In the genomic region with DNA sequence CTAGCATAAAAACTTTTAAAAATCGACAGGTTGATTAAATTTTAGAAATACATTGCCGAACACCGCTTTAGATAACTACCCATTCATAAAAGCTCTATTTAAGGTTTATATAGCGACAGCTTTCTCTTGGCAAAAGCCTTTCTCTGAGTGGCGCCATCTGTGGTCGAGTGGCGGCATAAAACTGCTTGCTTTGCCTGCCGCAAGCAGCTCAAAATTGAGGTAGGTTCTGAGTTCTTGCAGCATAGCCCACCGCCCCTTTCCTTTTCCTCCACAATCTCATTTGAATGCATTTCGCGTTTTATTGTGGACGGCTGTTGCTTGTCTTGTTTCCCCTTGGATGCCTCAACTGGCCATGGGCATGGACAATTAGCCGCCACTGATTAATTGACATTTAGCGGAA, we compare ENCODE assay signal across 1 fruit fly cellular context.
A peak's percentile ranks its signal among the peaks of the same experiment; 100 is the strongest.
TF ChIP-seq lines count a peak whose summit lies in the region.

No protein-coding gene starts in this region.

TF ChIP-seq in whole organism, embryonic, 481 proteins besides CTCF, POLR2A, EP300 and RAD21 (continued from another document and continues in another):
- TF ChIP-seq stc (GFP tag; IDR thresholded peaks at IDR 0.05; lab: Robert Waterston, UW) (peak; percentile 22; the same call in 1 of the 2 replicates), MTF-1 (GFP tag; optimal IDR thresholded peaks at IDR 0.05; lab: Kevin White, UChicago; ENCODE audit: borderline replicate concordance) (no peak), ken (GFP tag; IDR thresholded peaks at IDR 0.05; lab: Robert Waterston, UW) (peak; percentile 89), CG15073 (GFP tag; optimal IDR thresholded peaks at IDR 0.05; lab: Kevin White, UChicago) (no peak), CG18599 (GFP tag; optimal IDR thresholded peaks at IDR 0.05; lab: Kevin White, UChicago) (no peak), pum (GFP tag; optimal IDR thresholded peaks at IDR 0.05; lab: Kevin White, UChicago) (peak; percentile 65), CG16863 (GFP tag; optimal IDR thresholded peaks at IDR 0.05; lab: Kevin White, UChicago) (peak; percentile 71), CG9609 (GFP tag; optimal IDR thresholded peaks at IDR 0.05; lab: Kevin White, UChicago) (peak; percentile 59), CG13894 (tag; optimal IDR thresholded peaks at IDR 0.05; lab: Kevin White, UChicago) (no peak), Ptx1 (GFP tag; IDR thresholded peaks at IDR 0.05; lab: Robert Waterston, UW) (peak; percentile 46; the same call in 1 of the 2 replicates), CG9932 (GFP tag; IDR thresholded peaks at IDR 0.05; lab: Robert Waterston, UW) (peak; percentile 63), CG9817 (tag; optimal IDR thresholded peaks at IDR 0.05; lab: Kevin White, UChicago) (peak; percentile 32), CG4617 (GFP tag; optimal IDR thresholded peaks at IDR 0.05; lab: Kevin White, UChicago; ENCODE audit: borderline replicate concordance) (peak; percentile 20), Meics (GFP tag; optimal IDR thresholded peaks at IDR 0.05; lab: Kevin White, UChicago) (peak; percentile 30), mam (GFP tag; optimal IDR thresholded peaks at IDR 0.05; lab: Kevin White, UChicago) (peak; percentile 9), tgo (GFP tag; IDR thresholded peaks at IDR 0.05; lab: Robert Waterston, UW) (peak; percentile 26; the same call in 1 of the 3 replicates), CG14965 (GFP tag; optimal IDR thresholded peaks at IDR 0.05; lab: Kevin White, UChicago; ENCODE audit: borderline replicate concordance) (peak; percentile 98), tin (GFP tag; optimal IDR thresholded peaks at IDR 0.05; lab: Kevin White, UChicago) (peak; percentile 15), CG9215 (GFP tag; IDR thresholded peaks at IDR 0.05; lab: Robert Waterston, UW) (no peak), slbo (GFP tag; IDR thresholded peaks at IDR 0.05; lab: Robert Waterston, UW) (peak; percentile 62), grau (tag; optimal IDR thresholded peaks at IDR 0.05; lab: Kevin White, UChicago) (peak; percentile 55), CG6689 (GFP tag; IDR thresholded peaks at IDR 0.05; lab: Robert Waterston, UW) (peak; percentile 52), Elba2 (GFP tag; optimal IDR thresholded peaks at IDR 0.05; lab: Kevin White, UChicago) (no peak), CG3407 (GFP tag; optimal IDR thresholded peaks at IDR 0.05; lab: Kevin White, UChicago) (peak; percentile 59), Adf1 (GFP tag; IDR thresholded peaks at IDR 0.05; lab: Robert Waterston, UW) (no peak), gcm2 (GFP tag; optimal IDR thresholded peaks at IDR 0.05; lab: Kevin White, UChicago) (peak; percentile 4), Antp (GFP tag; optimal IDR thresholded peaks at IDR 0.05; lab: Kevin White, UChicago) (peak; percentile 64), schlank (tag; optimal IDR thresholded peaks at IDR 0.05; lab: Kevin White, UChicago) (no peak), CG11696 (GFP tag; IDR thresholded peaks at IDR 0.05; lab: Robert Waterston, UW) (no peak; the same call in 1 of the 2 replicates), zen2 (GFP tag; IDR thresholded peaks at IDR 0.05; lab: Robert Waterston, UW; ENCODE audit: partially characterized antibody) (no peak), CG18011 (GFP tag; optimal IDR thresholded peaks at IDR 0.05; lab: Kevin White, UChicago) (peak; percentile 18), CG17912 (GFP tag; optimal IDR thresholded peaks at IDR 0.05; lab: Kevin White, UChicago) (peak; percentile 74), Nf-YC (tag; optimal IDR thresholded peaks at IDR 0.05; lab: Kevin White, UChicago) (no peak), wor (GFP tag; IDR thresholded peaks at IDR 0.05; lab: Robert Waterston, UW) (no peak), stwl (tag; optimal IDR thresholded peaks at IDR 0.05; lab: Kevin White, UChicago) (peak; percentile 2), CG2199 (GFP tag; IDR thresholded peaks at IDR 0.05; lab: Robert Waterston, UW) (peak; percentile 91; the same call in 2 of the 3 replicates), ab (GFP tag; optimal IDR thresholded peaks at IDR 0.05; lab: Kevin White, UChicago) (no peak), CG2712 (tag; optimal IDR thresholded peaks at IDR 0.05; lab: Kevin White, UChicago) (no peak), CG9437 (GFP tag; optimal IDR thresholded peaks at IDR 0.05; lab: Kevin White, UChicago) (peak; percentile 32), CG10979 (tag; optimal IDR thresholded peaks at IDR 0.05; lab: Kevin White, UChicago) (peak; percentile 14), wek (GFP tag; optimal IDR thresholded peaks at IDR 0.05; lab: Kevin White, UChicago) (peak; percentile 53), CG31441 (GFP tag; IDR thresholded peaks at IDR 0.05; lab: Robert Waterston, UW) (no peak), sc (optimal IDR thresholded peaks at IDR 0.05; lab: Kevin White, UChicago) (no peak), sc (GFP tag; optimal IDR thresholded peaks at IDR 0.05; lab: Kevin White, UChicago) (peak; percentile 65), CG11560 (tag; IDR thresholded peaks at IDR 0.05; lab: Robert Waterston, UW) (no peak), CG6791 (GFP tag; IDR thresholded peaks at IDR 0.05; lab: Robert Waterston, UW; ENCODE audit: partially characterized antibody) (no peak), CG6175 (GFP tag; IDR thresholded peaks at IDR 0.05; lab: Robert Waterston, UW) (peak; percentile 74; the same call in 1 of the 3 replicates), trem (tag; optimal IDR thresholded peaks at IDR 0.05; lab: Kevin White, UChicago) (no peak), Mes4 (GFP tag; optimal IDR thresholded peaks at IDR 0.05; lab: Kevin White, UChicago) (peak; percentile 78), pfk (GFP tag; optimal IDR thresholded peaks at IDR 0.05; lab: Kevin White, UChicago) (no peak), Dip3 (GFP tag; optimal IDR thresholded peaks at IDR 0.05; lab: Kevin White, UChicago) (peak; percentile 47), Hr3 (GFP tag; optimal IDR thresholded peaks at IDR 0.05; lab: Kevin White, UChicago) (peak; percentile 54), peb (GFP tag; IDR thresholded peaks at IDR 0.05; lab: Robert Waterston, UW) (no peak), CG17385 (GFP tag; optimal IDR thresholded peaks at IDR 0.05; lab: Kevin White, UChicago) (peak; percentile 60), CG17802 (tag; optimal IDR thresholded peaks at IDR 0.05; lab: Kevin White, UChicago) (peak; percentile 52), twi (tag; optimal IDR thresholded peaks at IDR 0.05; lab: Kevin White, UChicago) (no peak), CG18764 (GFP tag; optimal IDR thresholded peaks at IDR 0.05; lab: Kevin White, UChicago) (no peak), CG3847 (GFP tag; IDR thresholded peaks at IDR 0.05; lab: Robert Waterston, UW) (peak; percentile 53), CG7271 (tag; optimal IDR thresholded peaks at IDR 0.05; lab: Kevin White, UChicago) (no peak), tio (GFP tag; optimal IDR thresholded peaks at IDR 0.05; lab: Kevin White, UChicago) (no peak), CG8478 (optimal IDR thresholded peaks at IDR 0.05; lab: Kevin White, UChicago) (no peak), sens (GFP tag; lab: Kevin White, UChicago) (peak; percentile 92), Chrac-16 (GFP tag; optimal IDR thresholded peaks at IDR 0.05; lab: Kevin White, UChicago) (peak; percentile 59), CG3838 (GFP tag; optimal IDR thresholded peaks at IDR 0.05; lab: Kevin White, UChicago) (no peak), CG7556 (GFP tag; optimal IDR thresholded peaks at IDR 0.05; lab: Kevin White, UChicago) (no peak), Max (GFP tag; optimal IDR thresholded peaks at IDR 0.05; lab: Kevin White, UChicago) (no peak), Bteb2 (GFP tag; optimal IDR thresholded peaks at IDR 0.05; lab: Kevin White, UChicago) (no peak), Ravus (GFP tag; IDR thresholded peaks at IDR 0.05; lab: Robert Waterston, UW) (no peak), luna (GFP tag; optimal IDR thresholded peaks at IDR 0.05; lab: Kevin White, UChicago) (no peak), lab (GFP tag; optimal IDR thresholded peaks at IDR 0.05; lab: Kevin White, UChicago) (peak; percentile 43), gsb (GFP tag; IDR thresholded peaks at IDR 0.05; lab: Robert Waterston, UW) (no peak), z (GFP tag; IDR thresholded peaks at IDR 0.05; lab: Robert Waterston, UW) (no peak), H2.0 (GFP tag; IDR thresholded peaks at IDR 0.05; lab: Robert Waterston, UW) (peak; percentile 75), so (GFP tag; IDR thresholded peaks at IDR 0.05; lab: Robert Waterston, UW) (0 out of 3 replicates have a peak, but pooled peaks have one; percentile 40), nau (GFP tag; optimal IDR thresholded peaks at IDR 0.05; lab: Kevin White, UChicago) (no peak), emc (GFP tag; optimal IDR thresholded peaks at IDR 0.05; lab: Kevin White, UChicago) (no peak), CG12942 (GFP tag; optimal IDR thresholded peaks at IDR 0.05; lab: Kevin White, UChicago) (peak; percentile 49), fd96Cb (tag; optimal IDR thresholded peaks at IDR 0.05; lab: Kevin White, UChicago) (no peak), Camta (GFP tag; optimal IDR thresholded peaks at IDR 0.05; lab: Kevin White, UChicago) (peak; percentile 46), CG7963 (GFP tag; IDR thresholded peaks at IDR 0.05; lab: Robert Waterston, UW; ENCODE audit: partially characterized antibody) (0 out of 3 replicates have a peak, but pooled peaks have one; percentile 14), Pdp1 (GFP tag; optimal IDR thresholded peaks at IDR 0.05; lab: Kevin White, UChicago) (peak; percentile 26 to 69), CG2889 (GFP tag; IDR thresholded peaks at IDR 0.05; lab: Robert Waterston, UW) (0 out of 3 replicates have a peak, but pooled peaks have one; percentile 12), sr (GFP tag; IDR thresholded peaks at IDR 0.05; lab: Robert Waterston, UW) (peak; percentile 37; the same call in 1 of the 3 replicates), CG32767 (GFP tag; IDR thresholded peaks at IDR 0.05; lab: Robert Waterston, UW) (no peak), dysf (GFP tag; IDR thresholded peaks at IDR 0.05; lab: Robert Waterston, UW) (peak; percentile 60; the same call in 2 of the 3 replicates), croc (GFP tag; conservative IDR thresholded peaks at IDR 0.05; lab: Robert Waterston, UW) (peak; percentile 38; the same call in 1 of the 3 replicates), CG10654 (GFP tag; optimal IDR thresholded peaks at IDR 0.05; lab: Kevin White, UChicago) (no peak), gro (GFP tag; optimal IDR thresholded peaks at IDR 0.05; lab: Kevin White, UChicago) (no peak), tup (GFP tag; optimal IDR thresholded peaks at IDR 0.05; lab: Kevin White, UChicago) (peak; percentile 57), CG15696 (tag; optimal IDR thresholded peaks at IDR 0.05; lab: Kevin White, UChicago) (no peak), CG2202 (tag; optimal IDR thresholded peaks at IDR 0.05; lab: Kevin White, UChicago) (peak; percentile 31), en (GFP tag; optimal IDR thresholded peaks at IDR 0.05; lab: Kevin White, UChicago) (peak; percentile 71), CG10274 (GFP tag; optimal IDR thresholded peaks at IDR 0.05; lab: Kevin White, UChicago) (no peak), NfI (GFP tag; optimal IDR thresholded peaks at IDR 0.05; lab: Kevin White, UChicago) (peak; percentile 76), Dfd (GFP tag; optimal IDR thresholded peaks at IDR 0.05; lab: Kevin White, UChicago) (no peak), bab2 (GFP tag; optimal IDR thresholded peaks at IDR 0.05; lab: Kevin White, UChicago) (no peak), dan (GFP tag; IDR thresholded peaks at IDR 0.05; lab: Robert Waterston, UW) (no peak), gfzf (GFP tag; optimal IDR thresholded peaks at IDR 0.05; lab: Kevin White, UChicago) (no peak), CG2129 (GFP tag; IDR thresholded peaks at IDR 0.05; lab: Robert Waterston, UW; ENCODE audit: partially characterized antibody) (no peak), CG17829 (tag; optimal IDR thresholded peaks at IDR 0.05; lab: Kevin White, UChicago) (no peak), CG4854 (GFP tag; optimal IDR thresholded peaks at IDR 0.05; lab: Kevin White, UChicago) (no peak), Sox100B (GFP tag; optimal IDR thresholded peaks at IDR 0.05; lab: Kevin White, UChicago) (no peak), insv (GFP tag; optimal IDR thresholded peaks at IDR 0.05; lab: Kevin White, UChicago) (peak in 1 of 2 experiments; percentile 9), gsb-n (tag; optimal IDR thresholded peaks at IDR 0.05; lab: Kevin White, UChicago) (peak; percentile 17), ase (GFP tag; IDR thresholded peaks at IDR 0.05; lab: Robert Waterston, UW) (peak; percentile 52; the same call in 1 of the 3 replicates), CG17612 (GFP tag; IDR thresholded peaks at IDR 0.05; lab: Robert Waterston, UW) (no peak), CG15479 (GFP tag; optimal IDR thresholded peaks at IDR 0.05; lab: Kevin White, UChicago) (no peak), CG8281 (tag; optimal IDR thresholded peaks at IDR 0.05; lab: Kevin White, UChicago) (no peak), Oli (tag; optimal IDR thresholded peaks at IDR 0.05; lab: Kevin White, UChicago) (peak; percentile 57), fd102C (GFP tag; optimal IDR thresholded peaks at IDR 0.05; lab: Kevin White, UChicago) (no peak), CoRest (tag; optimal IDR thresholded peaks at IDR 0.05; lab: Kevin White, UChicago) (peak; percentile 32), Lhr (GFP tag; optimal IDR thresholded peaks at IDR 0.05; lab: Kevin White, UChicago) (peak; percentile 67), CG32772 (GFP tag; IDR thresholded peaks at IDR 0.05; lab: Robert Waterston, UW) (no peak; the same call in 1 of the 2 replicates), gce (GFP tag; IDR thresholded peaks at IDR 0.05; lab: Robert Waterston, UW) (no peak), danr (GFP tag; IDR thresholded peaks at IDR 0.05; lab: Robert Waterston, UW) (no peak), jigr1 (GFP tag; IDR thresholded peaks at IDR 0.05; lab: Robert Waterston, UW) (no peak), CG17328 (GFP tag; IDR thresholded peaks at IDR 0.05; lab: Robert Waterston, UW) (peak; percentile 66), disco-r (GFP tag; optimal IDR thresholded peaks at IDR 0.05; lab: Kevin White, UChicago) (peak; percentile 46), Fer2 (tag; optimal IDR thresholded peaks at IDR 0.05; lab: Kevin White, UChicago) (no peak), p53 (GFP tag; optimal IDR thresholded peaks at IDR 0.05; lab: Kevin White, UChicago) (peak; percentile 21), seq (GFP tag; IDR thresholded peaks at IDR 0.05; lab: Robert Waterston, UW) (peak; percentile 36; the same call in 1 of the 2 replicates), TFAM (GFP tag; optimal IDR thresholded peaks at IDR 0.05; lab: Kevin White, UChicago) (no peak), CG15269 (tag; optimal IDR thresholded peaks at IDR 0.05; lab: Kevin White, UChicago) (peak; percentile 42), CG4282 (GFP tag; optimal IDR thresholded peaks at IDR 0.05; lab: Kevin White, UChicago) (peak; percentile 35), Hand (GFP tag; optimal IDR thresholded peaks at IDR 0.05; lab: Kevin White, UChicago) (peak; percentile 32), psq (GFP tag; optimal IDR thresholded peaks at IDR 0.05; lab: Kevin White, UChicago) (no peak), CG1792 (GFP tag; optimal IDR thresholded peaks at IDR 0.05; lab: Kevin White, UChicago) (no peak)
